Fruit fly (Drosophila melanogaster): ENCODE measurements around the gene CG43061.

Gene CG43061

dm6 chr3R:8027203-8027688 is 22.2 kb upstream of the CG43061 start (continued):
- TF ChIP-seq dysf (GFP tag; IDR thresholded peaks at IDR 0.05), result peak; percentile 85
- peak; percentile 71 for TF ChIP-seq CG4424 (GFP tag; optimal IDR thresholded peaks at IDR 0.05)
- TF ChIP-seq zen2 (GFP tag; IDR thresholded peaks at IDR 0.05; ENCODE audit: partially characterized antibody), result no peak
- no peak for TF ChIP-seq CG4820 (GFP tag; optimal IDR thresholded peaks at IDR 0.05)
- peak; percentile 93 for TF ChIP-seq row (GFP tag; IDR thresholded peaks at IDR 0.05)
- 0 out of 3 replicates have a peak, but pooled peaks have one; percentile 14 for TF ChIP-seq Dbx (GFP tag; IDR thresholded peaks at IDR 0.05)
- no peak for TF ChIP-seq en (GFP tag; optimal IDR thresholded peaks at IDR 0.05)
- no peak for TF ChIP-seq hb (GFP tag; IDR thresholded peaks at IDR 0.05; ENCODE audit: partially characterized antibody)
- TF ChIP-seq CG13296 (GFP tag; optimal IDR thresholded peaks at IDR 0.05), result peak; percentile 90
- TF ChIP-seq ranshi (GFP tag; IDR thresholded peaks at IDR 0.05), result peak; percentile 69
- TF ChIP-seq CG5245 (GFP tag; optimal IDR thresholded peaks at IDR 0.05), result peak; percentile 52
- TF ChIP-seq CG7987 (GFP tag; optimal IDR thresholded peaks at IDR 0.05), result peak; percentile 44
- TF ChIP-seq hbn (GFP tag; IDR thresholded peaks at IDR 0.05; ENCODE audit: partially characterized antibody), result 0 out of 2 replicates have a peak, but pooled peaks have one; percentile 28
- no peak for TF ChIP-seq zf30C (GFP tag; optimal IDR thresholded peaks at IDR 0.05)
- TF ChIP-seq CG11696 (GFP tag; IDR thresholded peaks at IDR 0.05), result peak; percentile 35; the same call in 1 of the 2 replicates
- no peak for TF ChIP-seq Side (GFP tag; optimal IDR thresholded peaks at IDR 0.05)
- TF ChIP-seq dmrt99B (tag; optimal IDR thresholded peaks at IDR 0.05), result peak; percentile 92
- peak; percentile 25 for TF ChIP-seq Atf3 (GFP tag; optimal IDR thresholded peaks at IDR 0.05)
- TF ChIP-seq Hey (tag; optimal IDR thresholded peaks at IDR 0.05), result no peak
- TF ChIP-seq C15 (GFP tag; IDR thresholded peaks at IDR 0.05), result no peak
- peak; percentile 49 for TF ChIP-seq CrebB (tag; optimal IDR thresholded peaks at IDR 0.05)
- peak; percentile 81 for TF ChIP-seq wor (GFP tag; IDR thresholded peaks at IDR 0.05)
- TF ChIP-seq chn (GFP tag; optimal IDR thresholded peaks at IDR 0.05), result peak; percentile 31
- TF ChIP-seq Sin3A (optimal IDR thresholded peaks at IDR 0.05), result no peak
- no peak for TF ChIP-seq br (optimal IDR thresholded peaks at IDR 0.05)
- peak; percentile 26; the same call in 1 of the 2 replicates for TF ChIP-seq ara (GFP tag; IDR thresholded peaks at IDR 0.05)
- TF ChIP-seq gsb (GFP tag; IDR thresholded peaks at IDR 0.05), result no peak
- no peak for TF ChIP-seq CG34376 (GFP tag; optimal IDR thresholded peaks at IDR 0.05)
- TF ChIP-seq CG31224 (GFP tag; IDR thresholded peaks at IDR 0.05), result peak; percentile 35; the same call in 1 of the 2 replicates
- TF ChIP-seq CG2120 (GFP tag; optimal IDR thresholded peaks at IDR 0.05), result peak; percentile 77
- TF ChIP-seq Ptx1 (GFP tag; IDR thresholded peaks at IDR 0.05), result peak; percentile 86
- peak; percentile 91 for TF ChIP-seq Hr3 (GFP tag; optimal IDR thresholded peaks at IDR 0.05)
- peak; percentile 48 for TF ChIP-seq CG16815 (GFP tag; optimal IDR thresholded peaks at IDR 0.05)
- 0 out of 3 replicates have a peak, but pooled peaks have one; percentile 54 for TF ChIP-seq Mrtf (GFP tag; IDR thresholded peaks at IDR 0.05)
- TF ChIP-seq CG16813 (GFP tag; IDR thresholded peaks at IDR 0.05; ENCODE audit: partially characterized antibody), result no peak
- peak; percentile 94 for TF ChIP-seq CG8388 (GFP tag; optimal IDR thresholded peaks at IDR 0.05)
- TF ChIP-seq p53 (GFP tag; optimal IDR thresholded peaks at IDR 0.05), result no peak
- TF ChIP-seq Ravus (GFP tag; IDR thresholded peaks at IDR 0.05), result no peak; the same call in 1 of the 2 replicates
- peak; percentile 71 for TF ChIP-seq vvl (GFP tag; IDR thresholded peaks at IDR 0.05)
- TF ChIP-seq CG1603 (tag; optimal IDR thresholded peaks at IDR 0.05), result no peak
- peak in 1 of 2 experiments; percentile 35 for TF ChIP-seq chif (GFP tag; optimal IDR thresholded peaks at IDR 0.05)
- no peak for TF ChIP-seq gcm2 (GFP tag; optimal IDR thresholded peaks at IDR 0.05)
- no peak for TF ChIP-seq ERR (GFP tag; optimal IDR thresholded peaks at IDR 0.05)
- TF ChIP-seq wek (GFP tag; optimal IDR thresholded peaks at IDR 0.05), result no peak
- TF ChIP-seq CG3838 (GFP tag; optimal IDR thresholded peaks at IDR 0.05), result peak; percentile 21
- TF ChIP-seq Drgx (GFP tag; IDR thresholded peaks at IDR 0.05), result peak; percentile 65
- no peak for TF ChIP-seq cas (GFP tag; IDR thresholded peaks at IDR 0.05)
- TF ChIP-seq CG11504 (tag; optimal IDR thresholded peaks at IDR 0.05), result peak; percentile 90
- peak; percentile 93 for TF ChIP-seq Ssrp (tag; optimal IDR thresholded peaks at IDR 0.05)
- peak; percentile 13 for TF ChIP-seq Lhr (GFP tag; optimal IDR thresholded peaks at IDR 0.05)
- TF ChIP-seq CG11560 (tag; IDR thresholded peaks at IDR 0.05), result no peak
- peak; percentile 86 for TF ChIP-seq ATbp (GFP tag; optimal IDR thresholded peaks at IDR 0.05)

Data from whole organism, embryonic.